Worm (Caenorhabditis elegans) whole organism, L4/young adult: ENCODE data around the gene F56B3.4.

Experiments
- W03F9.2 ChIP-seq: fragments of 150-350 bp; optimal IDR thresholded peaks from 2 replicates; lab custom pipeline; 2014; ENCODE audit warnings: missing biosample characterization, missing genetic modification characterization
- dao-5 ChIP-seq: sonication (generic microtip); optimal IDR thresholded peaks from 2 replicates; lab custom pipeline; 2016; ENCODE audit warnings: missing genotype, missing genetic modification characterization, moderate library complexity, missing compliant biosample characterization
- him-1 ChIP-seq: sonication (generic microtip); optimal IDR thresholded peaks from 2 replicates; lab custom pipeline; 2016; ENCODE audit warnings: missing genotype, missing genetic modification reagents, missing genetic modification characterization, missing compliant biosample characterization

- TF ChIP-seq W03F9.2, result no peak
- TF ChIP-seq him-1, result no peak
- TF ChIP-seq dao-5, result no peak
These were observed 35.6 kb upstream of the F56B3.4 start for ce11 chrIV:829691-830090.
